Worm (Caenorhabditis elegans) whole organism, mixed stage, embryonic: ENCODE results near the gene dbn-1.

Source experiments
- M03D4.4 ChIP-seq: sonication (generic microtip); optimal IDR thresholded peaks from 2 replicates; lab custom pipeline; 2017; ENCODE audit warnings: mild to moderate bottlenecking, missing genetic modification characterization, missing compliant biosample characterization
- blmp-1 ChIP-seq: fragments of 150-350 bp; optimal IDR thresholded peaks from 2 replicates; lab custom pipeline; 2014; ENCODE audit warnings: missing biosample characterization, missing genetic modification characterization
- ceh-39 ChIP-seq: fragments of 150-350 bp; optimal IDR thresholded peaks from 2 replicates; lab custom pipeline; 2014; ENCODE audit warnings: missing biosample characterization, missing genetic modification characterization
- ceh-43 ChIP-seq: fragments of 200-800 bp; sonication (Bioruptor generic); optimal IDR thresholded peaks from 2 replicates; lab custom pipeline; 2018; ENCODE audit warnings: mild to moderate bottlenecking, missing genetic modification characterization, moderate library complexity, missing compliant biosample characterization
- ceh-83 ChIP-seq: fragments of 200-800 bp; sonication (Bioruptor generic); optimal IDR thresholded peaks from 2 replicates; lab custom pipeline; 2018; ENCODE audit warnings: mild to moderate bottlenecking, missing genetic modification characterization, missing compliant biosample characterization
- ces-1 ChIP-seq: fragments of 150-350 bp; optimal IDR thresholded peaks from 2 replicates; lab custom pipeline; 2014; ENCODE audit warnings: missing biosample characterization, missing genetic modification reagents, missing genetic modification characterization
- cnd-1 ChIP-seq: fragments of 200-800 bp; sonication (Bioruptor generic); optimal IDR thresholded peaks from 2 replicates; lab custom pipeline; 2018; ENCODE audit warnings: mild to moderate bottlenecking, missing genetic modification characterization, missing compliant biosample characterization
- drap-1 ChIP-seq: fragments of 200-800 bp; sonication (Bioruptor generic); optimal IDR thresholded peaks from 3 replicates; lab custom pipeline; 2018; ENCODE audit warnings: mild to moderate bottlenecking, missing genetic modification characterization, missing compliant biosample characterization
- elt-1 ChIP-seq: sonication (generic microtip); optimal IDR thresholded peaks from 2 replicates; lab custom pipeline; 2017; ENCODE audit warnings: missing genetic modification characterization, mild to moderate bottlenecking, missing compliant biosample characterization, antibody characterized with exemption, moderate library complexity, borderline replicate concordance; ENCODE audit not compliant: insufficient read depth
- elt-3 ChIP-seq: fragments of 150-350 bp; optimal IDR thresholded peaks from 2 replicates; lab custom pipeline; 2014; ENCODE audit warnings: missing biosample characterization, missing genetic modification characterization
- flh-1 ChIP-seq: fragments of 200-800 bp; sonication (Bioruptor generic); optimal IDR thresholded peaks from 2 replicates; lab custom pipeline; 2018; ENCODE audit warnings: mild to moderate bottlenecking, missing genetic modification characterization, moderate library complexity, missing compliant biosample characterization
- ham-2 ChIP-seq: fragments of 200-800 bp; sonication (Bioruptor generic); optimal IDR thresholded peaks from 2 replicates; lab custom pipeline; 2018; ENCODE audit warnings: mild to moderate bottlenecking, missing genetic modification characterization, missing compliant biosample characterization
- lin-13 ChIP-seq: fragments of 150-350 bp; optimal IDR thresholded peaks from 2 replicates; lab custom pipeline; 2014; ENCODE audit warnings: missing biosample characterization, missing genetic modification characterization
- lin-32 ChIP-seq: fragments of 200-800 bp; sonication (Bioruptor generic); optimal IDR thresholded peaks from 2 replicates; lab custom pipeline; 2018; ENCODE audit warnings: mild to moderate bottlenecking, missing genetic modification characterization, missing compliant biosample characterization
- lsy-2 ChIP-seq: fragments of 150-350 bp; optimal IDR thresholded peaks from 2 replicates; lab custom pipeline; 2014; ENCODE audit warnings: missing biosample characterization, missing genetic modification characterization
- mep-1 ChIP-seq: fragments of 150-350 bp; optimal IDR thresholded peaks from 2 replicates; lab custom pipeline; 2017; ENCODE audit warnings: missing biosample characterization, missing genetic modification reagents, missing genetic modification characterization, inconsistent platforms
- mls-2 ChIP-seq: sonication (generic microtip); optimal IDR thresholded peaks from 2 replicates; lab custom pipeline; 2016; ENCODE audit warnings: mild to moderate bottlenecking, missing genetic modification characterization, moderate library complexity, missing compliant biosample characterization
- nhr-12 ChIP-seq: fragments of 150-350 bp; optimal IDR thresholded peaks from 2 replicates; lab custom pipeline; 2014; ENCODE audit warnings: missing biosample characterization, missing genetic modification characterization
- nhr-2 ChIP-seq: fragments of 150-350 bp; optimal IDR thresholded peaks from 2 replicates; lab custom pipeline; 2014; ENCODE audit warnings: missing biosample characterization, missing genetic modification characterization
- nhr-237 ChIP-seq: fragments of 150-350 bp; optimal IDR thresholded peaks from 2 replicates; lab custom pipeline; 2014; ENCODE audit warnings: missing biosample characterization, missing genetic modification characterization
- nhr-76 ChIP-seq: sonication (generic microtip); optimal IDR thresholded peaks from 2 replicates; lab custom pipeline; 2017; ENCODE audit warnings: missing biosample characterization, missing genetic modification characterization
- sem-2 ChIP-seq: fragments of 200-800 bp; sonication (Bioruptor generic); optimal IDR thresholded peaks from 2 replicates; lab custom pipeline; 2018; ENCODE audit warnings: mild to moderate bottlenecking, missing genetic modification characterization, missing compliant biosample characterization
- snpc-4 ChIP-seq: fragments of 150-350 bp; optimal IDR thresholded peaks from 2 replicates; lab custom pipeline; 2014; ENCODE audit warnings: missing biosample characterization, missing genetic modification characterization
- sptf-1 ChIP-seq: sonication (generic microtip); optimal IDR thresholded peaks from 2 replicates; lab custom pipeline; 2017; ENCODE audit warnings: mild to moderate bottlenecking, missing genetic modification characterization, moderate library complexity, missing compliant biosample characterization
- tbx-8 ChIP-seq: fragments of 200-800 bp; sonication (Bioruptor generic); optimal IDR thresholded peaks from 2 replicates; lab custom pipeline; 2018; ENCODE audit warnings: mild to moderate bottlenecking, missing genetic modification characterization, moderate library complexity, missing compliant biosample characterization
- unc-120 ChIP-seq: sonication (generic microtip); optimal IDR thresholded peaks from 2 replicates; lab custom pipeline; 2017; ENCODE audit warnings: missing genetic modification characterization, missing compliant biosample characterization; ENCODE audit not compliant: poor library complexity, severe bottlenecking
- unc-62 ChIP-seq: fragments of 150-350 bp; optimal IDR thresholded peaks from 2 replicates; lab custom pipeline; 2014; ENCODE audit warnings: missing biosample characterization, missing genetic modification reagents, missing genetic modification characterization
- zip-8 ChIP-seq: fragments of 150-350 bp; optimal IDR thresholded peaks from 2 replicates; lab custom pipeline; 2014; ENCODE audit warnings: missing biosample characterization, missing genetic modification characterization

Gene dbn-1

DNA sequence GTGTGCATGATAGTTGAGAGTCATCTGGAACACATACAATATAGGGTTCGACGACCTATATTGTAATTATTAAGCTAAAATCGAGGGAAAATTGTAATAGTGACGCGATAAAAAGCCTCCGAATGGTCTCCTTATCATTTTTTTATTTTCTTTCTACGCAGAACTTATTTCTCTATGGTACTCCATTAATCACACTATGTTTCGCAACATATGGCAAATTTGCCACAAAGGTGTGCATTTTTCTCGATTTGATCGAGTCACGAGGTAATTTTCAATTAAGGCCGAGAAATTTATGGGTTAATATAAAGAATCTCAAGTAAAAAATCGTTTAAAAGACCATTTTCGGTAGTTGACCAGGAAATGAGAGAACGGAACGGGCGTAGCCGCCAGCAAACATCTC, at the start of gene dbn-1:
Gene dbn-1, minus strand, starts transcription at position 24 of the 400 bp plus-strand sequence.
- no peak for TF ChIP-seq ces-1 (GFP tag; lab: Kevin White, UChicago)
- TF ChIP-seq ham-2 (GFP tag; lab: Kevin White, UChicago), result no peak
- no peak for TF ChIP-seq elt-3 (tag; lab: Kevin White, UChicago)
- no peak for TF ChIP-seq drap-1 (GFP tag; lab: Kevin White, UChicago)
- TF ChIP-seq lin-13 (tag; lab: Kevin White, UChicago), result no peak
- no peak for TF ChIP-seq nhr-76 (tag; lab: Kevin White, UChicago)
- TF ChIP-seq sem-2 (GFP tag; lab: Kevin White, UChicago), result no peak
- TF ChIP-seq cnd-1 (tag; lab: Kevin White, UChicago), result no peak
- no peak for TF ChIP-seq nhr-2 (tag; lab: Kevin White, UChicago)
- no peak for TF ChIP-seq elt-1 (tag; lab: Kevin White, UChicago)
- TF ChIP-seq M03D4.4, result no peak
- TF ChIP-seq blmp-1 (tag; lab: Kevin White, UChicago), result no peak

ce11 chrIII:13780199-13780706, 18.4 kb upstream of the dbn-1 start, which contains the start of gene pot-3:
Gene pot-3, plus strand, starts transcription at chrIII:13780215.
- TF ChIP-seq mep-1, result no peak
- no peak for TF ChIP-seq unc-120 (tag; lab: Kevin White, UChicago)
- no peak for TF ChIP-seq zip-8 (tag; lab: Kevin White, UChicago)
- TF ChIP-seq lin-32 (GFP tag; lab: Kevin White, UChicago), result peak; percentile 38
- no peak for TF ChIP-seq snpc-4 (tag; lab: Kevin White, UChicago)
- no peak for TF ChIP-seq nhr-76 (tag; lab: Kevin White, UChicago)
- TF ChIP-seq mls-2 (tag; lab: Kevin White, UChicago), result no peak
- no peak for TF ChIP-seq ceh-43 (GFP tag; lab: Kevin White, UChicago)

- TF ChIP-seq sptf-1 (tag; lab: Kevin White, UChicago) (peak; percentile 57), drap-1 (GFP tag; lab: Kevin White, UChicago) (peak; percentile 31), unc-62 (no peak), blmp-1 (tag; lab: Kevin White, UChicago) (peak; percentile 18), ceh-83 (GFP tag; lab: Kevin White, UChicago) (peak; percentile 70), lsy-2 (peak; percentile 11), cnd-1 (tag; lab: Kevin White, UChicago) (no peak)
Measured at ce11 chrIII:13779360-13780093, 17.7 kb upstream of the dbn-1 start.

DNA sequence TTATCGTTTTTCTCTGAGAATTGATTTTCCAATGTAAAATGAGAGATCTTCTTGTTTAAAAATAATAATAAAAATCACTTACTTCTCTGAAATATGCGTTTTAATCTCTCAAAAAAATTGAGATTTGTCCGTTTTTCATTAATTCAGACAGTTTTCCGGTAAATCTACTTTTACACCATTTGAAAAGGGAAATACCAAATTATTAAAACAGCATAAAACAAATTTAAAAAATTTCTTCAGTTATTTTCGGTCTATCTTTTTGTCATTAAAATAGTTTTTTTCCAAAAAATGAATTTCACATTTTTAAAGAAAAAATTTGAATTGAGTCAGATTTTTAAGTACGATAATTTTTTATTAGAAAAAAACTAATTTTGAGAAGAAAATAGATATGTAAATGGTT, 16.9 kb upstream of the dbn-1 start:
- TF ChIP-seq nhr-237 (no peak), ceh-43 (GFP tag; lab: Kevin White, UChicago) (no peak), unc-62 (no peak), blmp-1 (tag; lab: Kevin White, UChicago) (peak; percentile 49), tbx-8 (no peak), mep-1 (no peak), elt-3 (tag; lab: Kevin White, UChicago) (no peak), lin-32 (GFP tag; lab: Kevin White, UChicago) (no peak)

- no peak for TF ChIP-seq nhr-12 (tag; lab: Kevin White, UChicago)
- TF ChIP-seq sem-2 (GFP tag; lab: Kevin White, UChicago), result no peak
- no peak for TF ChIP-seq drap-1 (GFP tag; lab: Kevin White, UChicago)
- TF ChIP-seq M03D4.4, result no peak
- no peak for TF ChIP-seq nhr-2 (tag; lab: Kevin White, UChicago)
- TF ChIP-seq ceh-83 (GFP tag; lab: Kevin White, UChicago), result no peak
- no peak for TF ChIP-seq ces-1 (GFP tag; lab: Kevin White, UChicago)
- TF ChIP-seq nhr-237, result no peak
- TF ChIP-seq mep-1, result no peak
- TF ChIP-seq ham-2 (GFP tag; lab: Kevin White, UChicago), result no peak
- no peak for TF ChIP-seq flh-1 (GFP tag; lab: Kevin White, UChicago)
- no peak for TF ChIP-seq unc-62
- no peak for TF ChIP-seq ceh-39 (tag; lab: Kevin White, UChicago)
- no peak for TF ChIP-seq elt-3 (tag; lab: Kevin White, UChicago)
Measured at ce11 chrIII:13772876-13773275, 11.0 kb upstream of the dbn-1 start, which contains the start of gene mdt-29. Gene mdt-29, plus strand, starts transcription at chrIII:13773176.
